Worm (Caenorhabditis elegans): ENCODE data around the gene ZK287.9.

ce11 chrV:9666394-9666793 lies 12.8 kb upstream of the ZK287.9 start, which contains the start of gene ZK287.1:
- TF ChIP-seq T22C8.4 (GFP tag; IDR thresholded peaks at IDR 0.05): no peak
- TF ChIP-seq cog-1 (tag; optimal IDR thresholded peaks at IDR 0.05): no peak
- TF ChIP-seq flt-1 (GFP tag; IDR thresholded peaks at IDR 0.05): no peak
- TF ChIP-seq ztf-29 (GFP tag; IDR thresholded peaks at IDR 0.05): no peak
- TF ChIP-seq tab-1 (GFP tag; IDR thresholded peaks at IDR 0.05): no peak
- no peak for TF ChIP-seq ztf-23 (GFP tag; IDR thresholded peaks at IDR 0.05)
- no peak for TF ChIP-seq ref-1 (GFP tag; conservative IDR thresholded peaks at IDR 0.05)
- no peak for TF ChIP-seq med-1 (GFP tag; optimal IDR thresholded peaks at IDR 0.05; ENCODE audit: insufficient read depth)
- TF ChIP-seq klf-2 (GFP tag; conservative IDR thresholded peaks at IDR 0.05): no peak

Measured in whole organism, midembryonic.